Fruit fly (Drosophila melanogaster) whole organism, pupa: ENCODE data around the gene Nepl21.

Experiments
- CG13204 ChIP-seq: fragments of 200-800 bp; sonication (Bioruptor generic); optimal IDR thresholded peaks from 2 replicates; lab custom pipeline; 2018; ENCODE audit warnings: missing biosample characterization, mild to moderate bottlenecking, missing genetic modification characterization, moderate library complexity
- CG8301 ChIP-seq: fragments of 200-800 bp; sonication (Bioruptor generic); optimal IDR thresholded peaks from 2 replicates; lab custom pipeline; 2018; ENCODE audit warnings: missing biosample characterization, mild to moderate bottlenecking, missing genetic modification characterization
- EcR ChIP-seq: fragments of 200-800 bp; sonication (Bioruptor generic); optimal IDR thresholded peaks from 3 replicates; lab custom pipeline; 2019; ENCODE audit warnings: missing biosample characterization, missing genetic modification characterization, mild to moderate bottlenecking, moderate library complexity, missing genetic modification reagents
- Snoo ChIP-seq: fragments of 200-800 bp; sonication (Bioruptor generic); optimal IDR thresholded peaks from 3 replicates; lab custom pipeline; 2017; ENCODE audit warnings: missing biosample characterization, mild to moderate bottlenecking, missing genetic modification characterization, inconsistent platforms
- fd96Ca ChIP-seq: fragments of 200-800 bp; sonication (Bioruptor generic); IDR thresholded peaks from 3 replicates; pipeline ENCODE4 v1.3.6; 2022; ENCODE audit warnings: missing biosample characterization, missing genetic modification characterization
- gl ChIP-seq: fragments of 200-800 bp; sonication (Bioruptor generic); optimal IDR thresholded peaks from 2 replicates; lab custom pipeline; 2018; ENCODE audit warnings: missing biosample characterization, mild to moderate bottlenecking, missing genetic modification characterization

DNA sequence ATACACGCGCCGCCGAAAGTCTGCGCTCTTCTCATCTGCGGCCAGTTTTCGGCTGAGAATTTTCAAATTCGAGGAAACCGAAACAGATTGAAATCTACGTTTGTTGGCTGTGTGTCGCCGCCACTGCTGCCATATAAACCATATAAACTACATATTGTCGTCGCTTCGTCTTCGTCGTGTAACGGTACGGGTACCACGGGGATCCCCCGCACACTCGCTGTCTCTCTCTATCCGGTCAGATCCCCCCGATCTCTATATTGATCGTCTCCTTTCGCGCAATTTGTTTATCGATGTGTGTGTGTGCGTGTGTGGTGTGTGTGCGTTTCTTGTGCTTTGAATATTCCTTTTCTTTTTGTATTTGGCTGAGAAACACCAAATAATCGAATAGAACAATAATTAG, 19.9 kb downstream of the Nepl21 start:
- TF ChIP-seq EcR (GFP tag; lab: Kevin White, UChicago), result no peak
- TF ChIP-seq CG8301 (tag; lab: Kevin White, UChicago), result no peak
- no peak for TF ChIP-seq Snoo (tag; lab: Kevin White, UChicago)
- TF ChIP-seq gl (tag; lab: Kevin White, UChicago), result no peak
- no peak for TF ChIP-seq fd96Ca
- TF ChIP-seq CG13204 (GFP tag; lab: Kevin White, UChicago), result no peak
